Fruit fly (Drosophila melanogaster) S2 (cell line): Measurements from ENCODE around the gene CARPB.

Experiments used
- CG8478 ChIP-seq: fragments of >200 bp; optimal IDR thresholded peaks from 2 replicates; lab custom pipeline; 2018
- CTCF ChIP-seq, 2 experiments: fragments of >200 bp; optimal IDR thresholded peaks; 2 replicates each; lab custom pipeline; 2018

dm6 chrX:9749279-9749678, 33.7 kb upstream of the CARPB start:
- TF ChIP-seq CG8478 (lab: Kevin White, UChicago) (no peak), CTCF (optimal IDR thresholded peaks at IDR 0.05; lab: Kevin White, UChicago) (peak; percentile 70 to 72)
